Worm (Caenorhabditis elegans) whole organism, young adult: Measurements from ENCODE around the gene K11H3.5.

Source experiments
- B0261.1 ChIP-seq: sonication (generic microtip); optimal IDR thresholded peaks from 2 replicates; lab custom pipeline; 2016; ENCODE audit warnings: mild to moderate bottlenecking, missing genetic modification characterization, moderate library complexity, missing compliant biosample characterization
- C17E4.6 ChIP-seq: fragments of 200-800 bp; sonication (Bioruptor generic); IDR thresholded peaks from 2 replicates; pipeline ENCODE4 v1.3.6; 2022; ENCODE audit warnings: missing genetic modification reagents, missing genetic modification characterization, missing compliant biosample characterization
- F22D6.2 ChIP-seq: sonication (generic microtip); optimal IDR thresholded peaks from 2 replicates; lab custom pipeline; 2016; ENCODE audit warnings: mild to moderate bottlenecking, missing genetic modification characterization, missing compliant biosample characterization
- F23B12.7 ChIP-seq: sonication (generic microtip); optimal IDR thresholded peaks from 2 replicates; lab custom pipeline; 2017; ENCODE audit warnings: missing genetic modification characterization, mild to moderate bottlenecking, missing compliant biosample characterization, antibody characterized with exemption, moderate library complexity; ENCODE audit not compliant: insufficient read depth
- F33H1.4 ChIP-seq: fragments of 200-800 bp; sonication (Bioruptor generic); IDR thresholded peaks from 2 replicates; pipeline ENCODE4 v1.3.6; 2022; ENCODE audit warnings: missing genetic modification reagents, missing genetic modification characterization, missing compliant biosample characterization
- K11D2.4 ChIP-seq: fragments of 200-800 bp; sonication (Bioruptor generic); IDR thresholded peaks from 2 replicates; pipeline ENCODE4 v1.3.6; 2022; ENCODE audit warnings: missing genetic modification reagents, missing genetic modification characterization, missing compliant biosample characterization
- K12H6.12 ChIP-seq: fragments of 200-800 bp; sonication (Bioruptor generic); optimal IDR thresholded peaks from 2 replicates; lab custom pipeline; 2018; ENCODE audit warnings: mild to moderate bottlenecking, missing genetic modification characterization, missing compliant biosample characterization
- T07F8.4 ChIP-seq: sonication (generic microtip); optimal IDR thresholded peaks from 2 replicates; lab custom pipeline; 2016; ENCODE audit warnings: mild to moderate bottlenecking, missing genetic modification characterization, moderate library complexity, missing compliant biosample characterization
- T26A5.8 ChIP-seq: sonication (generic microtip); optimal IDR thresholded peaks from 2 replicates; lab custom pipeline; 2016; ENCODE audit warnings: missing genetic modification characterization, missing compliant biosample characterization
- Y53F4B.3 ChIP-seq: fragments of 200-800 bp; sonication (Bioruptor generic); IDR thresholded peaks from 2 replicates; pipeline ENCODE4 v1.3.6; 2022; ENCODE audit warnings: missing genetic modification reagents, missing genetic modification characterization, missing compliant biosample characterization
- Y53G8AR.9 ChIP-seq: fragments of 200-800 bp; sonication (Bioruptor generic); conservative IDR thresholded peaks from 2 replicates; pipeline ENCODE4 v1.3.6; 2022; ENCODE audit warnings: missing genetic modification reagents, missing genetic modification characterization, missing compliant biosample characterization
- Y56A3A.18 ChIP-seq: fragments of 200-800 bp; sonication (Bioruptor generic); IDR thresholded peaks from 2 replicates; pipeline ENCODE4 v1.3.6; 2022; ENCODE audit warnings: missing genetic modification reagents, missing genetic modification characterization, missing compliant biosample characterization
- aptf-2 ChIP-seq: fragments of 200-800 bp; sonication (Bioruptor generic); conservative IDR thresholded peaks from 2 replicates; pipeline ENCODE4 v1.3.6; 2022; ENCODE audit warnings: missing genetic modification reagents, missing genetic modification characterization, missing compliant biosample characterization
- atf-7 ChIP-seq: sonication (generic microtip); optimal IDR thresholded peaks from 2 replicates; lab custom pipeline; 2017; ENCODE audit warnings: mild to moderate bottlenecking, missing genetic modification characterization, missing compliant biosample characterization
- bed-2 ChIP-seq: fragments of 200-800 bp; sonication (Bioruptor generic); IDR thresholded peaks from 2 replicates; pipeline ENCODE4 v1.3.6; 2022; ENCODE audit warnings: missing genetic modification reagents, missing genetic modification characterization, missing compliant biosample characterization
- ceh-100 ChIP-seq: fragments of 200-800 bp; sonication (Bioruptor generic); IDR thresholded peaks from 2 replicates; pipeline ENCODE4 v1.3.6; 2022; ENCODE audit warnings: missing genetic modification reagents, missing genetic modification characterization, missing compliant biosample characterization
- ceh-79 ChIP-seq: sonication (generic microtip); optimal IDR thresholded peaks from 2 replicates; lab custom pipeline; 2017; ENCODE audit warnings: mild to moderate bottlenecking, missing genetic modification characterization, missing compliant biosample characterization
- die-1 ChIP-seq: sonication (generic microtip); optimal IDR thresholded peaks from 2 replicates; lab custom pipeline; 2016; ENCODE audit warnings: missing genotype, mild to moderate bottlenecking, missing genetic modification characterization, missing compliant biosample characterization
- dox-1 ChIP-seq: fragments of 200-800 bp; sonication (Bioruptor generic); IDR thresholded peaks from 2 replicates; pipeline ENCODE4 v1.3.6; 2022; ENCODE audit warnings: missing genetic modification reagents, missing genetic modification characterization, missing compliant biosample characterization
- efl-1 ChIP-seq: fragments of 150-350 bp; optimal IDR thresholded peaks from 2 replicates; lab custom pipeline; 2014; ENCODE audit warnings: missing biosample characterization, missing genetic modification reagents, missing genetic modification characterization
- egl-18 ChIP-seq: fragments of 200-800 bp; sonication (Bioruptor generic); IDR thresholded peaks from 2 replicates; pipeline ENCODE4 v1.3.6; 2022; ENCODE audit warnings: missing genetic modification reagents, missing genetic modification characterization, missing compliant biosample characterization
- hlh-26 ChIP-seq: fragments of 200-800 bp; sonication (Bioruptor generic); conservative IDR thresholded peaks from 2 replicates; pipeline ENCODE4 v1.3.6; 2022; ENCODE audit warnings: missing genetic modification reagents, missing genetic modification characterization, missing compliant biosample characterization
- hsf-1 ChIP-seq: fragments of 200-800 bp; sonication (Bioruptor generic); IDR thresholded peaks from 2 replicates; pipeline ENCODE4 v1.3.6; 2022; ENCODE audit warnings: missing genetic modification reagents, missing genetic modification characterization, missing compliant biosample characterization
- lin-35 ChIP-seq, 3 experiments: fragments of 150-350 bp in 2 of 3; sonication (generic microtip) in 1 of 3; optimal IDR thresholded peaks; 2 replicates each; lab custom pipeline; 2014 to 2018; ENCODE audit warnings: missing biosample characterization in 3 of 3, missing genetic modification characterization in 3 of 3, missing genetic modification reagents in 3 of 3
- lin-40 ChIP-seq: sonication (generic microtip); optimal IDR thresholded peaks from 2 replicates; lab custom pipeline; 2016; ENCODE audit warnings: missing genetic modification characterization, mild to moderate bottlenecking, missing compliant biosample characterization, missing genotype, missing genetic modification reagents
- lir-1 ChIP-seq: fragments of 200-800 bp; sonication (Bioruptor generic); conservative IDR thresholded peaks from 2 replicates; pipeline ENCODE4 v1.3.6; 2022; ENCODE audit warnings: missing genetic modification reagents, missing genetic modification characterization, missing compliant biosample characterization
- lsl-1 ChIP-seq: fragments of 200-800 bp; sonication (Bioruptor generic); optimal IDR thresholded peaks from 2 replicates; lab custom pipeline; 2018; ENCODE audit warnings: mild to moderate bottlenecking, missing genetic modification characterization, moderate library complexity, missing compliant biosample characterization
- madf-10 ChIP-seq: sonication (generic microtip); optimal IDR thresholded peaks from 2 replicates; lab custom pipeline; 2016; ENCODE audit warnings: mild to moderate bottlenecking, missing genetic modification characterization, missing compliant biosample characterization
- madf-8 ChIP-seq: fragments of 200-800 bp; sonication (Bioruptor generic); conservative IDR thresholded peaks from 2 replicates; pipeline ENCODE4 v1.3.6; 2022; ENCODE audit warnings: missing genetic modification reagents, missing genetic modification characterization, missing compliant biosample characterization
- rcor-1 ChIP-seq: fragments of 200-800 bp; sonication (Bioruptor generic); IDR thresholded peaks from 2 replicates; pipeline ENCODE4 v1.3.6; 2022; ENCODE audit warnings: missing genetic modification reagents, missing genetic modification characterization, missing compliant biosample characterization
- rec-8 ChIP-seq, 2 experiments: sonication (generic microtip); optimal IDR thresholded peaks; 2 replicates each; lab custom pipeline; 2016; ENCODE audit warnings: mild to moderate bottlenecking in 2 of 2, missing genetic modification characterization in 2 of 2, missing genetic modification reagents in 2 of 2, missing genotype in 2 of 2, missing biosample characterization in 1 of 2, missing compliant biosample characterization in 1 of 2, moderate library complexity in 1 of 2
- rpc-1 ChIP-seq, 2 experiments: fragments of 150-350 bp in 1 of 2; sonication (generic microtip) in 1 of 2; optimal IDR thresholded peaks; 2 replicates each; lab custom pipeline; 2014 to 2018; ENCODE audit warnings: missing biosample characterization in 1 of 2, missing genetic modification characterization in 1 of 2, missing genetic modification reagents in 1 of 2, missing genotype in 1 of 2
- snpc-3.4 ChIP-seq: sonication (generic microtip); optimal IDR thresholded peaks from 2 replicates; lab custom pipeline; 2017; ENCODE audit warnings: missing genetic modification characterization, mild to moderate bottlenecking, missing compliant biosample characterization, antibody characterized with exemption, moderate library complexity, missing genotype, missing genetic modification reagents
- unc-130 ChIP-seq: sonication (generic microtip); optimal IDR thresholded peaks from 2 replicates; lab custom pipeline; 2016; ENCODE audit warnings: missing genetic modification reagents, missing genetic modification characterization, missing compliant biosample characterization
- xnd-1 ChIP-seq: sonication (generic microtip); optimal IDR thresholded peaks from 2 replicates; lab custom pipeline; 2016; ENCODE audit warnings: missing genotype, missing genetic modification reagents, missing genetic modification characterization, missing compliant biosample characterization
- ztf-26 ChIP-seq: sonication (generic microtip); optimal IDR thresholded peaks from 2 replicates; lab custom pipeline; 2017; ENCODE audit warnings: missing genetic modification characterization, missing compliant biosample characterization
- ztf-28 ChIP-seq: fragments of 200-800 bp; sonication (Bioruptor generic); IDR thresholded peaks from 2 replicates; pipeline ENCODE4 v1.3.6; 2022; ENCODE audit warnings: missing genetic modification reagents, missing genetic modification characterization, missing compliant biosample characterization
- ztf-3 ChIP-seq: fragments of 200-800 bp; sonication (Bioruptor generic); optimal IDR thresholded peaks from 2 replicates; lab custom pipeline; 2018; ENCODE audit warnings: mild to moderate bottlenecking, missing genetic modification characterization, missing compliant biosample characterization
- ztf-6 ChIP-seq: fragments of 200-800 bp; sonication (Bioruptor generic); IDR thresholded peaks from 2 replicates; pipeline ENCODE4 v1.3.6; 2022; ENCODE audit warnings: missing genetic modification reagents, missing genetic modification characterization, missing compliant biosample characterization

K11H3.5 gene

DNA sequence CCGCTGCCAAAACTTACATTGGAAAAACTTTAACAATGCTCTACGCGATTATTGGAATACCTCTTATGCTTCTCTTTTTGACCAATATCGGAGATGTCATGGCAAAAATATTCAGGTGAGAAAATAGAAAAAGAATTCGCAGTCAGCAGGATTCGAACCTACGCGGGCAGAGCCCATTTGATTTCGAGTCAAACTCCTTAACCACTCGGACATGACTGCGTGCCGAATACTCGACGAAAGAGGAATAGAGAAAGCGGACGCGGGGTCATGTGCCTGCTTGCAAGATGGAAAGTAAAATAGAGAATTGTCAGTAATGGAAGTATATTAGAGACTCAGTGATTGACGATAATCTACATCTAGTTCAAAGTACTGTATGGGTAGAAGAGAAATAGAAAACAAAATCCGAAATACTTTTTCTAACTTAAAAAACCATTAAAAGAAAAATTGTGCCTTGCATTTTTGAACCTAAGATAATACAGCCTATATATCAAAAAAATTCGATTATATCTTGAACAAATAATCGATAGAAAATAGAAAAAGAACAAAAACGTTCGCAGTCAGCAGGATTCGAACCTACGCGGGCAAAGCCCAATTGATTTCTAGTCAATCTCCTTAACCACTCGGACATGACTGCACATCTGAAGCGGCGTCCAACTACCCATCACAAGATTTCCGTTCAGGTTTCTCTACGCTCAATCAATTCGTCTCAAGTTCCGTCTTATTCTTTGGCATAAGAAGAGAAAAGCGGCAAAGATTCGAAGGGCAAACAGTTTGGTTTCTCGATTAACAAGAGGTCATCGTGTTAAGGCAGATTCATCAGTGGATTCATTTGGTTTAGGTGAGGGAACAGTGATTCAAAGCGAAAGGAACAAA is 18.1 kb downstream of the K11H3.5 start (continued):
- TF ChIP-seq atf-7 (tag; lab: Kevin White, UChicago) (peak; percentile 36), F22D6.2 (tag; lab: Kevin White, UChicago) (no peak), bed-2 (no peak), rpc-1 (optimal IDR thresholded peaks at IDR 0.05; lab: Kevin White, UChicago) (peak; percentile 60), rpc-1 (tag; optimal IDR thresholded peaks at IDR 0.05; lab: Kevin White, UChicago) (peak; percentile 83), unc-130 (GFP tag; lab: Kevin White, UChicago) (peak; percentile 51), K12H6.12 (peak; percentile 40), Y56A3A.18 (GFP tag; lab: Robert Waterston, UW) (peak; percentile 71; the same call in 1 of the 2 replicates), ztf-3 (GFP tag; lab: Kevin White, UChicago) (no peak), B0261.1 (tag; lab: Kevin White, UChicago) (peak; percentile 94), T26A5.8 (no peak), lin-35 (GFP tag; optimal IDR thresholded peaks at IDR 0.05; lab: Kevin White, UChicago) (peak in 1 of 3 experiments; percentile 67), hlh-26 (GFP tag; lab: Robert Waterston, UW) (no peak), K11D2.4 (GFP tag; lab: Robert Waterston, UW) (no peak), snpc-3.4 (tag; lab: Kevin White, UChicago) (peak; percentile 54), dox-1 (peak; percentile 72), madf-10 (tag; lab: Kevin White, UChicago) (peak; percentile 56), Y53G8AR.9 (GFP tag; lab: Robert Waterston, UW) (peak; percentile 78), ztf-26 (tag; lab: Kevin White, UChicago) (peak; percentile 47), rcor-1 (peak; percentile 81), Y53F4B.3 (0 out of 2 replicates have a peak, but pooled peaks have one; percentile 40)

ce11 chrIII:9862469-9862868 is 18.9 kb downstream of the K11H3.5 start:
- no peak for TF ChIP-seq ceh-100 (GFP tag; lab: Robert Waterston, UW)
- TF ChIP-seq C17E4.6 (GFP tag; lab: Robert Waterston, UW) = no peak
- TF ChIP-seq lsl-1 (GFP tag; lab: Kevin White, UChicago) = peak; percentile 83

DNA sequence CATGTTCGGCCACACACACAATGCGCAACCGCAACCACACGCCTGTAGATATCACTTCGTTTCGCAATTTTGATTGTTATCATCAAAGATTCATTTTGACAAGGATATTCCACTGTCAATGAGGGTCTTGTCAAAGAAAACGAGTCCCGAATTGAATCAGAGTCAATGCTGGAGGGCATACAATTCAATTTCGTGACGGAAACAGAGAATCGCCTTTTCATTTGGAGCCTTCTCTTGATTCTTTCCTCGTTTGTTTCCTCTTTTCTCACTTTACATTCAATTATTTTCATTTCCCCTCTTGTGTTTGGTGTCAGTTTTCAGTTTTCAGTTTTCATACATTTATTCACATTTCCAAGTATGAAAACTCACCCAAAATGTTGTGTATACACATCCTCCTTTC is 23.8 kb downstream of the K11H3.5 start:
- TF ChIP-seq ceh-79 = no peak
- TF ChIP-seq, all 124 proteins: peak for 0

DNA sequence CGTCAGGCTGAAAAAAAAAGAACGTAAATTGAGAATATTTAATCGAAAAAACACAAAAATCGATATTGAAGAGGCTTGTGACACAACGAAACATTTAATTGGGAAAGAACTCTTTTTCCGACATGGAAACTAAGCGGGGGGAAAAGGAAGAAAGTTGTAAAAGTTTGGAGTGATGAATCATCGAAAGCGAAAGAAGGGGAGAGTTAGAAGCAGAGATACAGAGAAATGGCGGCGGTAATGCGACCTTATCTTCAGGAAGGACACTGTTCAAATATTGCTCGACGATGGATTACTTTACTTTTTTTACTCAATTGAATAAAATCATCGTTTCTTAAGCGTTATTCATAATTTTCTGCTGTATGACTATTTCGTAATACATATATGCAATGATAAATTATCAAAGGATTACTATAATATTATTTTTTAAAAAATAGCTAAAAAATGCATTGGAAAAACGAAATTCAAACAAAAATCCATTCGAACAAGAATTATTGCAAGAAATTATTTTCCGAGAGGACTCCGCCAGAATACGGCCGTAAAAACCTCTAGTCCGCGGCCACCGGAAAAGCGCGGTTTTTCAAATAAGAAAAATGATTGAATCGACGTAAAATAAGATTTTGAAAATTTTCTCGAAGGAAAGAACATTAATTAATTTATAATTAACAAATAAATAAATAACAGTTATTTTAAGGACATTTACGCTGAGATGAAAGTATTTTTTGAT is 24.4 kb downstream of the K11H3.5 start, which contains the start of gene dhhc-4:
dhhc-4 (minus strand) TSS at position 13 of the 724 bp plus-strand sequence.
- TF ChIP-seq F23B12.7 (tag; lab: Kevin White, UChicago) (no peak), ztf-6 (GFP tag; lab: Robert Waterston, UW) (no peak), efl-1 (peak; percentile 53), egl-18 (GFP tag; lab: Robert Waterston, UW) (no peak), ztf-28 (no peak), lin-35 (GFP tag; optimal IDR thresholded peaks at IDR 0.05; lab: Kevin White, UChicago) (peak in 1 of 3 experiments; percentile 89), lir-1 (GFP tag; lab: Robert Waterston, UW) (peak; percentile 50), F33H1.4 (GFP tag; lab: Robert Waterston, UW) (peak; percentile 53), T07F8.4 (tag; lab: Kevin White, UChicago) (peak; percentile 9), xnd-1 (tag; lab: Kevin White, UChicago) (peak; percentile 43), lin-40 (peak; percentile 55), unc-130 (GFP tag; lab: Kevin White, UChicago) (peak; percentile 83), bed-2 (peak; percentile 45; the same call in 1 of the 2 replicates), hsf-1 (GFP tag; lab: Robert Waterston, UW) (0 out of 2 replicates have a peak, but pooled peaks have one; percentile 56), lsl-1 (GFP tag; lab: Kevin White, UChicago) (peak; percentile 45), die-1 (tag; lab: Kevin White, UChicago) (no peak), rec-8 (tag; optimal IDR thresholded peaks at IDR 0.05; lab: Kevin White, UChicago) (peak in 1 of 2 experiments; percentile 56), madf-8 (GFP tag; lab: Robert Waterston, UW) (peak; percentile 37; the same call in 1 of the 2 replicates), aptf-2 (0 out of 2 replicates have a peak, but pooled peaks have one; percentile 53), ceh-100 (GFP tag; lab: Robert Waterston, UW) (peak; percentile 33; the same call in 1 of the 2 replicates)
